Worm (Caenorhabditis elegans) whole organism, young adult: ENCODE measurements around the gene F11A5.17.

Experiments
- K12H6.12 ChIP-seq: fragments of 200-800 bp; sonication (Bioruptor generic); optimal IDR thresholded peaks from 2 replicates; lab custom pipeline; 2018; ENCODE audit warnings: mild to moderate bottlenecking, missing genetic modification characterization, missing compliant biosample characterization
- ZK185.1 ChIP-seq: sonication (generic microtip); optimal IDR thresholded peaks from 2 replicates; lab custom pipeline; 2016; ENCODE audit warnings: mild to moderate bottlenecking, missing genetic modification characterization, missing compliant biosample characterization; ENCODE audit not compliant: poor library complexity, severe bottlenecking
- ceh-40 ChIP-seq: fragments of 200-800 bp; sonication (Bioruptor generic); IDR thresholded peaks from 2 replicates; pipeline ENCODE4 v1.3.6; 2022; ENCODE audit warnings: missing genetic modification characterization, missing compliant biosample characterization
- fkh-3 ChIP-seq: sonication (generic microtip); optimal IDR thresholded peaks from 2 replicates; lab custom pipeline; 2016; ENCODE audit warnings: mild to moderate bottlenecking, missing genetic modification characterization, missing compliant biosample characterization
- nfyb-1 ChIP-seq: fragments of 200-800 bp; sonication (Bioruptor generic); IDR thresholded peaks from 2 replicates; pipeline ENCODE4 v1.3.6; 2022; ENCODE audit warnings: missing genetic modification reagents, missing genetic modification characterization, missing compliant biosample characterization
- pbrm-1 ChIP-seq: fragments of 200-800 bp; sonication (Bioruptor generic); IDR thresholded peaks from 2 replicates; pipeline ENCODE4 v1.3.6; 2022; ENCODE audit warnings: missing genetic modification reagents, missing genetic modification characterization, missing compliant biosample characterization
- pha-4 ChIP-seq: fragments of 150-350 bp; sonication (generic microtip); optimal IDR thresholded peaks from 2 replicates; lab custom pipeline; 2014; ENCODE audit warnings: missing biosample characterization, missing genetic modification reagents, missing genetic modification characterization
- snpc-1.3 ChIP-seq: sonication (generic microtip); optimal IDR thresholded peaks from 2 replicates; lab custom pipeline; 2017; ENCODE audit warnings: missing genetic modification characterization, mild to moderate bottlenecking, missing compliant biosample characterization, antibody characterized with exemption, moderate library complexity, missing genotype, missing genetic modification reagents; ENCODE audit not compliant: insufficient read depth
- snpc-3.4 ChIP-seq: sonication (generic microtip); optimal IDR thresholded peaks from 2 replicates; lab custom pipeline; 2017; ENCODE audit warnings: missing genetic modification characterization, mild to moderate bottlenecking, missing compliant biosample characterization, antibody characterized with exemption, moderate library complexity, missing genotype, missing genetic modification reagents
- tbx-9 ChIP-seq: sonication (generic microtip); optimal IDR thresholded peaks from 2 replicates; lab custom pipeline; 2016; ENCODE audit warnings: borderline replicate concordance, missing genetic modification characterization, inconsistent platforms, missing compliant biosample characterization
- ztf-28 ChIP-seq: fragments of 200-800 bp; sonication (Bioruptor generic); IDR thresholded peaks from 2 replicates; pipeline ENCODE4 v1.3.6; 2022; ENCODE audit warnings: missing genetic modification reagents, missing genetic modification characterization, missing compliant biosample characterization
- ztf-6 ChIP-seq: fragments of 200-800 bp; sonication (Bioruptor generic); IDR thresholded peaks from 2 replicates; pipeline ENCODE4 v1.3.6; 2022; ENCODE audit warnings: missing genetic modification reagents, missing genetic modification characterization, missing compliant biosample characterization

DNA sequence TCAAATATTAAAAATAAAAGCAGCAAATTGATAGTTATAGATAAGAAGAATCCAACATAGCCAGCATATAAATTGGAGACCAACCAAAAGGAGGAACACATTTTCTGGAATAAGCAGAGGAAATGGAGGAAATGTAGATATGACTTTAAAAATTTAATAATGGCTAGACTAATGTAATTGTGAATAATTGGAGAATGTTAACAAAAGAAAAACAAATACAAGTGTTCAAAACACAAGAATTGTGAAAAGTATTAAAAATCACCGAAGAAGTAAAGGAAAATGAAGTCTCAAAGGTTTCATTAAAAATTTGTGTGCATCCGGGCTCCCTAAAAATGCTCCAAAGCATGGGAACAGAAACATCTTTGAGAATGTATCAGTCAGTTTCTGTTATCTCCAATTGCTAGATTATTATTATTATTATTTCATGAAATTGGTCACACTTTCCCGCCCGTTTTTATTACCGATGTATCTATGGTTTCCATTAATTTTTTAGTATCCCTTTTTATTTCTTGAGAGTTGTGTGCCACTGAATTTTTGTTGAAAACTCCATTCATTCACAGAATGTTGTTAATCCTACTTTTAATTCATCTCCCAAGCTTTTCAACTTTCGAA lies 39.6 kb upstream of the F11A5.17 start, which contains the start of the genes str-109 and F10A3.11:
- TF ChIP-seq fkh-3 (tag; lab: Kevin White, UChicago) = no peak
- TF ChIP-seq ztf-6 = no peak
- no peak for TF ChIP-seq snpc-1.3 (tag; lab: Kevin White, UChicago)
- no peak for TF ChIP-seq tbx-9 (tag; lab: Kevin White, UChicago)
- TF ChIP-seq ZK185.1 (tag; lab: Kevin White, UChicago) = no peak
- TF ChIP-seq K12H6.12 = no peak
- no peak for TF ChIP-seq nfyb-1 (GFP tag; lab: Robert Waterston, UW)
- TF ChIP-seq ztf-28 = no peak
- TF ChIP-seq pbrm-1 = no peak
- no peak for TF ChIP-seq pha-4 (tag; lab: Kevin White, UChicago)
- TF ChIP-seq snpc-3.4 = no peak
- no peak for TF ChIP-seq ceh-40
